Worm (Caenorhabditis elegans) whole organism, midembryonic: Measurements from ENCODE around the gene C31H2.14.

Experiments
- T22C8.4 ChIP-seq: fragments of 200-800 bp; sonication (Bioruptor generic); IDR thresholded peaks from 2 replicates; pipeline ENCODE4 v1.3.6; 2022; ENCODE audit warnings: missing genetic modification characterization, missing compliant biosample characterization
- cog-1 ChIP-seq: sonication (generic microtip); optimal IDR thresholded peaks from 2 replicates; lab custom pipeline; 2016; ENCODE audit warnings: missing genetic modification characterization, missing compliant biosample characterization
- flt-1 ChIP-seq: fragments of 200-800 bp; sonication (Bioruptor generic); IDR thresholded peaks from 2 replicates; pipeline ENCODE4 v1.3.6; 2022; ENCODE audit warnings: missing genetic modification characterization, missing compliant biosample characterization
- klf-2 ChIP-seq: fragments of 200-800 bp; sonication (Bioruptor generic); conservative IDR thresholded peaks from 2 replicates; pipeline ENCODE4 v1.3.6; 2022; ENCODE audit warnings: missing genetic modification reagents, missing genetic modification characterization, missing compliant biosample characterization
- med-1 ChIP-seq: sonication (generic microtip); optimal IDR thresholded peaks from 2 replicates; lab custom pipeline; 2017; ENCODE audit warnings: missing genetic modification characterization, mild to moderate bottlenecking, missing compliant biosample characterization, antibody characterized with exemption, missing genetic modification reagents; ENCODE audit not compliant: insufficient read depth
- ref-1 ChIP-seq: fragments of 200-800 bp; sonication (Bioruptor generic); conservative IDR thresholded peaks from 2 replicates; pipeline ENCODE4 v1.3.6; 2022; ENCODE audit warnings: missing genetic modification reagents, missing genetic modification characterization, missing compliant biosample characterization
- tab-1 ChIP-seq: fragments of 200-800 bp; sonication (Bioruptor generic); IDR thresholded peaks from 2 replicates; pipeline ENCODE4 v1.3.6; 2022; ENCODE audit warnings: missing genetic modification characterization, missing compliant biosample characterization
- ztf-23 ChIP-seq: fragments of 200-800 bp; sonication (Bioruptor generic); IDR thresholded peaks from 2 replicates; pipeline ENCODE4 v1.3.6; 2022; ENCODE audit warnings: missing genetic modification reagents, missing genetic modification characterization, missing compliant biosample characterization
- ztf-29 ChIP-seq: fragments of 200-800 bp; sonication (Bioruptor generic); IDR thresholded peaks from 2 replicates; pipeline ENCODE4 v1.3.6; 2022; ENCODE audit warnings: missing genetic modification reagents, missing genetic modification characterization, missing compliant biosample characterization

C31H2.14 gene

DNA sequence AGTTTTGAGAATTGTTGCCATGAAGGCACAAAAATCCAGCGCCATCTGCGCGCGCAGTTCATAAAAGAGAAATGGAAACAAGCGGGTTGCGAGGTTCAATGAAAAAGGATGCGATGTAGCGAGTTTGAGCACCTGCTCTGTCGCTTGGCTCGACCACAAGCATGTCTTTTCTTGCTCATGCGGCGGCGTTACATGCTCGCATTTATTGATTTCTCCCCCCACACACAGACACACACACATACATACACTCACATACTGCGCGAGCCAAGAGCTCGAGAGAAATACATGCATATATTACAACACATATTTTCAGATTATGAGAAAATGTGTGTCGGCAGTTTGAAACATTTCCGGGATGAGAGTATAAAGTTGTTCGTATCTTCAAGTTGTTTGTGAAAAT is 26.2 kb upstream of the C31H2.14 start:
- peak; percentile 64 for TF ChIP-seq T22C8.4 (GFP tag; lab: Robert Waterston, UW)
- no peak for TF ChIP-seq klf-2 (GFP tag; lab: Robert Waterston, UW)
- TF ChIP-seq ztf-29 (GFP tag; lab: Robert Waterston, UW) = no peak
- no peak for TF ChIP-seq med-1 (GFP tag; lab: Kevin White, UChicago)
- TF ChIP-seq tab-1 (GFP tag; lab: Robert Waterston, UW) = no peak
- TF ChIP-seq ztf-23 (GFP tag; lab: Robert Waterston, UW) = no peak
- TF ChIP-seq flt-1 = no peak

DNA sequence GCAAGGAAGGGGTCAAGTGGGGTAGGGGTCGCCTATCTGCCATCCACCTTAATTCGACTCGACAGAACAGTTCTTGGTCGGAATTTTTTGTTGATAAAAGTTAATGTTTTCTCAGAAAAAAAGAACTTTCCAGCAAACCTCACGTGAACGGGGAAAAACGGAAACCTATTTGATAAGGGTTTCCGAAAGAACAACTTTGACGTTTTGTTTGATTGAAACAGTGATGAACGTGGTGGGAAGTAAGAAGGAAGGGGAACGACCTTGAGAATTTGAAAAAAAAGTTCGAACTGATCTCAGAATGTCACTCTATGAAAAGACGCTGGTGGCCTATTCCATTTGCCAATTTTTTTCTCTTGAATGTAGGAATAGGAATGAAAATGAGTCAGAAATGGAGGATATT is 25.6 kb upstream of the C31H2.14 start:
- TF ChIP-seq ztf-29 (GFP tag; lab: Robert Waterston, UW) (no peak), med-1 (GFP tag; lab: Kevin White, UChicago) (no peak), flt-1 (no peak), T22C8.4 (GFP tag; lab: Robert Waterston, UW) (no peak), tab-1 (GFP tag; lab: Robert Waterston, UW) (no peak), ztf-23 (GFP tag; lab: Robert Waterston, UW) (no peak), cog-1 (tag; lab: Kevin White, UChicago) (no peak)

DNA sequence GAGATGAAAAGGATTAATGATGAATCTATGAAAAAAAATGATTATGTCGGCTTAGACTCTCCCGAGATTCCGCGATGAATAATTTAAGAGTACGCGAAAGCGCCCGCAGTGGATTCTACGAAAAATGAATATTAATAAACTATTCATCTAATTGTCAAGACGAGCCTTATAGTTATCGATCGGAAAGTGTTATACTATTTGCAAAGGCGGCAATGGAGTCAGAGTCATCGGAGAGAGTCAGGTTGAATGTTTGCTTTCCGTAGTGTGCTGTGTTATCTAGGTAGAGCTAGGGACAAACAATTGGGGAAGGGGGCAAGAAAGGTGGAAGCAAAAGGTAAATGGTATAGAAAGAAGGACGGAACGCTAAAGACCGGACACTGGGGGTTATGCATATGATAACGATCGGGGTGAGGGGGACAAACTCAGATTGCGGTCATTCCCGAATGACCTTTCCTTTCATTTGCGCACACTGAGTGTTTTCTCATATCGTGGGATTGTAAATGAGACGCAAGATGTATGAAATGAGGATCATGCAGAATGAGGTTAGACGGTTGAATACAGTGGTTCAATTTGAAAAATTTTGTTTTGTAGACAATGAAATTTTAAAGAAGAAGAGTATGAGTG is 25.1 kb upstream of the C31H2.14 start:
- no peak for TF ChIP-seq med-1 (GFP tag; lab: Kevin White, UChicago)
- TF ChIP-seq flt-1 = 0 out of 2 replicates have a peak, but pooled peaks have one; percentile 21
- TF ChIP-seq T22C8.4 (GFP tag; lab: Robert Waterston, UW) = no peak

DNA sequence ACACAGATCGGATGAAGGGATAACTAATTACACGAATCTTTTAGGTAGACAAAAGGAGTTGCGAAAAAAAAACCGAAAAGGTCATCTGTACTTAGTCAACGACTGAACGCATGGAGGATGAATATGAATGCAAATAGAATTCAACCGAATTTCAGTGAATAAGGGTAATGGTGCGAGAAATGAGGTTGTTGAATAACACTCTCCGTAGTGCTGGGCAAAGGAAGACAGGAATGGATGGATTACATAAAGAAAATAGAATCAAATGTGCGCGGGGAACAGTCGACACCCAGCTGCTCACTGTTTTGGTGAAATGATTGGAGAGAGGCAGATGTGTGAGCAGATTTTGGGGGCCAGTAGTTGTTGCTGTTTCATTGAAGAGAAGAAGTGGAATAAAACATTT is 23.7 kb upstream of the C31H2.14 start:
- TF ChIP-seq T22C8.4 (GFP tag; lab: Robert Waterston, UW) (no peak), ztf-23 (GFP tag; lab: Robert Waterston, UW) (no peak), flt-1 (no peak), cog-1 (tag; lab: Kevin White, UChicago) (no peak), tab-1 (GFP tag; lab: Robert Waterston, UW) (no peak), ref-1 (GFP tag; lab: Robert Waterston, UW) (no peak), ztf-29 (GFP tag; lab: Robert Waterston, UW) (no peak), klf-2 (GFP tag; lab: Robert Waterston, UW) (no peak), med-1 (GFP tag; lab: Kevin White, UChicago) (no peak)

DNA sequence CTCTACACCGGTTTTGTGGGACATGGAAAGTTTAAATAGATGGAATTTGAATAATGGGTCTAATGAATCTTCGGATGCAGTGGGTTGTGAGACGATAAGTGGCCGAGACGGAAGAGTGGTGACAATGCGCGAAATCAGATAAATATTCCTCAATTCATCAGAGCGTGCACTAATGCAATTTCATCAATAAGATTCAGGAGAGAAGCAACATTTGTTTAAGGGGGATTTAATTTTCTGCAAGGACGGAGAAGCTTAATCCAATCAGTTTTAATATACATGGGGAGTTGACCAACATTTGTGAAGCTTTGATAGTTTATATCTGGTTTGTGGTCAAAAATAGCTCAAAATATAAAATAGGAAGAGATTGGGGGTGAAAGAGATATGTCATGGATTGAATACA is 18.6 kb upstream of the C31H2.14 start:
- TF ChIP-seq med-1 (GFP tag; lab: Kevin White, UChicago) (no peak), ref-1 (GFP tag; lab: Robert Waterston, UW) (no peak), T22C8.4 (GFP tag; lab: Robert Waterston, UW) (no peak), ztf-29 (GFP tag; lab: Robert Waterston, UW) (no peak), cog-1 (tag; lab: Kevin White, UChicago) (no peak), flt-1 (no peak), klf-2 (GFP tag; lab: Robert Waterston, UW) (no peak), ztf-23 (GFP tag; lab: Robert Waterston, UW) (no peak), tab-1 (GFP tag; lab: Robert Waterston, UW) (no peak)

- TF ChIP-seq med-1 (GFP tag; lab: Kevin White, UChicago) (no peak), cog-1 (tag; lab: Kevin White, UChicago) (no peak), ref-1 (GFP tag; lab: Robert Waterston, UW) (no peak), klf-2 (GFP tag; lab: Robert Waterston, UW) (no peak), T22C8.4 (GFP tag; lab: Robert Waterston, UW) (no peak), ztf-23 (GFP tag; lab: Robert Waterston, UW) (no peak), tab-1 (GFP tag; lab: Robert Waterston, UW) (no peak), ztf-29 (GFP tag; lab: Robert Waterston, UW) (no peak), flt-1 (no peak)
These were observed 16.3 kb upstream of the C31H2.14 start for ce11 chrX:5131760-5132159.

- no peak for TF ChIP-seq klf-2 (GFP tag; lab: Robert Waterston, UW)
- no peak for TF ChIP-seq med-1 (GFP tag; lab: Kevin White, UChicago)
- no peak for TF ChIP-seq ztf-23 (GFP tag; lab: Robert Waterston, UW)
- TF ChIP-seq T22C8.4 (GFP tag; lab: Robert Waterston, UW) = no peak
- no peak for TF ChIP-seq ztf-29 (GFP tag; lab: Robert Waterston, UW)
- no peak for TF ChIP-seq cog-1 (tag; lab: Kevin White, UChicago)
- no peak for TF ChIP-seq tab-1 (GFP tag; lab: Robert Waterston, UW)
- TF ChIP-seq flt-1 = no peak
- no peak for TF ChIP-seq ref-1 (GFP tag; lab: Robert Waterston, UW)
These were observed 14.0 kb upstream of the C31H2.14 start, which contains the start of gene tbc-7 for ce11 chrX:5133980-5134379. tbc-7 (plus strand) TSS chrX:5134280.

- TF ChIP-seq ztf-29 (GFP tag; lab: Robert Waterston, UW) (no peak), tab-1 (GFP tag; lab: Robert Waterston, UW) (no peak), ztf-23 (GFP tag; lab: Robert Waterston, UW) (no peak), med-1 (GFP tag; lab: Kevin White, UChicago) (no peak), T22C8.4 (GFP tag; lab: Robert Waterston, UW) (no peak), flt-1 (no peak), ref-1 (GFP tag; lab: Robert Waterston, UW) (no peak), klf-2 (GFP tag; lab: Robert Waterston, UW) (no peak), cog-1 (tag; lab: Kevin White, UChicago) (no peak)
These were observed 12.5 kb upstream of the C31H2.14 start for ce11 chrX:5135548-5135947.

ce11 chrX:5137716-5138470 is 10.1 kb upstream of the C31H2.14 start:
- no peak for TF ChIP-seq T22C8.4 (GFP tag; lab: Robert Waterston, UW)
- no peak for TF ChIP-seq flt-1
